Fruit fly (Drosophila melanogaster) whole organism, wandering third instar larva: ENCODE measurements around the gene Tg.

Source experiments
- Abd-B ChIP-seq: fragments of >200 bp; optimal IDR thresholded peaks from 2 replicates; lab custom pipeline; 2017; ENCODE audit warnings: missing biosample characterization, missing genetic modification characterization
- CrebA ChIP-seq: fragments of 200-800 bp; sonication (Bioruptor generic); optimal IDR thresholded peaks from 2 replicates; lab custom pipeline; 2016; ENCODE audit warnings: missing biosample characterization, mild to moderate bottlenecking, missing genetic modification characterization, borderline replicate concordance
- Dfd ChIP-seq: fragments of >200 bp; optimal IDR thresholded peaks from 2 replicates; lab custom pipeline; 2017; ENCODE audit warnings: missing biosample characterization, missing genetic modification characterization
- Dif ChIP-seq: fragments of 200-275, 200-300 bp; sonication (Bioruptor generic); optimal IDR thresholded peaks from 2 replicates; lab custom pipeline; 2018; ENCODE audit warnings: missing biosample characterization, missing genetic modification characterization; ENCODE audit not compliant: partially characterized antibody
- HLH106 ChIP-seq: fragments of 200-800 bp; optimal IDR thresholded peaks from 3 replicates; lab custom pipeline; 2019; ENCODE audit warnings: missing biosample characterization, mild to moderate bottlenecking, missing genetic modification characterization, moderate library complexity
- Hnf4 ChIP-seq: fragments of 200-800 bp; sonication (Bioruptor generic); optimal IDR thresholded peaks from 2 replicates; lab custom pipeline; 2016; ENCODE audit warnings: missing biosample characterization, mild to moderate bottlenecking, missing genetic modification characterization
- Hr78 ChIP-seq: fragments of >200 bp; optimal IDR thresholded peaks from 2 replicates; lab custom pipeline; 2017; ENCODE audit warnings: missing biosample characterization, missing genetic modification characterization
- Hr83 ChIP-seq: fragments of 200-300 bp; sonication (Bioruptor generic); optimal IDR thresholded peaks from 2 replicates; lab custom pipeline; 2016; ENCODE audit warnings: missing biosample characterization, mild to moderate bottlenecking, missing genetic modification characterization, moderate library complexity; ENCODE audit not compliant: poor library complexity, severe bottlenecking
- Jra ChIP-seq: sonication (Bioruptor generic); optimal IDR thresholded peaks from 2 replicates; lab custom pipeline; 2016; ENCODE audit warnings: missing biosample characterization, missing genetic modification characterization
- Mio ChIP-seq: sonication (Bioruptor generic); optimal IDR thresholded peaks from 2 replicates; lab custom pipeline; 2016; ENCODE audit warnings: missing biosample characterization, missing genetic modification characterization
- Myc ChIP-seq: fragments of >200 bp; optimal IDR thresholded peaks from 2 replicates; lab custom pipeline; 2017
- N ChIP-seq: fragments of >200 bp; optimal IDR thresholded peaks from 2 replicates; lab custom pipeline; 2018; ENCODE audit warnings: missing biosample characterization, missing external identifiers, missing genetic modification characterization
- OdsH ChIP-seq: fragments of 200-800 bp; sonication (Bioruptor generic); optimal IDR thresholded peaks from 2 replicates; lab custom pipeline; 2016; ENCODE audit warnings: missing biosample characterization, mild to moderate bottlenecking, missing genetic modification characterization
- Rel ChIP-seq, 2 experiments: fragments of 200-800 bp; sonication (Bioruptor generic) in 1 of 2; optimal IDR thresholded peaks; 2 replicates in 1 of 2; 3 replicates in 1 of 2; lab custom pipeline; 2016 to 2019; ENCODE audit warnings: mild to moderate bottlenecking in 2 of 2, missing biosample characterization in 2 of 2, missing genetic modification characterization in 2 of 2, moderate library complexity in 1 of 2
- Sp1 ChIP-seq: fragments of 200-800 bp; sonication (Bioruptor generic); optimal IDR thresholded peaks from 3 replicates; lab custom pipeline; 2019; ENCODE audit warnings: missing biosample characterization, mild to moderate bottlenecking, missing genetic modification characterization, moderate library complexity
- Vsx2 ChIP-seq: fragments of 200-300, 225-300 bp; sonication (Bioruptor generic); optimal IDR thresholded peaks from 2 replicates; lab custom pipeline; 2018; ENCODE audit warnings: missing biosample characterization, missing genetic modification characterization; ENCODE audit not compliant: partially characterized antibody
- br ChIP-seq: fragments of 200-800 bp; sonication (Bioruptor generic); optimal IDR thresholded peaks from 2 replicates; lab custom pipeline; 2016; ENCODE audit warnings: missing biosample characterization, missing genetic modification characterization
- dl ChIP-seq, 2 experiments: fragments of 175-275, 200-275 bp in 1 of 2; fragments of 200-275 bp in 1 of 2; sonication (Bioruptor generic); optimal IDR thresholded peaks; lab custom pipeline; 2018; ENCODE audit warnings: mild to moderate bottlenecking in 2 of 2, missing biosample characterization in 2 of 2, missing genetic modification characterization in 2 of 2, moderate library complexity in 2 of 2; ENCODE audit not compliant: partially characterized antibody in 2 of 2, insufficient read depth in 1 of 2
- dmrt93B ChIP-seq: fragments of 200-800 bp; sonication (Bioruptor generic); optimal IDR thresholded peaks from 2 replicates; lab custom pipeline; 2018; ENCODE audit warnings: missing biosample characterization, mild to moderate bottlenecking, missing genetic modification characterization
- dsf ChIP-seq: sonication (Bioruptor generic); optimal IDR thresholded peaks from 2 replicates; lab custom pipeline; 2016; ENCODE audit warnings: missing biosample characterization, missing genetic modification characterization, borderline replicate concordance
- ey ChIP-seq: fragments of 200-800 bp; sonication (Bioruptor generic); optimal IDR thresholded peaks from 2 replicates; lab custom pipeline; 2016; ENCODE audit warnings: missing biosample characterization, missing genetic modification characterization
- foxo ChIP-seq, 2 experiments: fragments of 200-800 bp; sonication (Bioruptor generic); optimal IDR thresholded peaks; 2 replicates in 1 of 2; 3 replicates in 1 of 2; lab custom pipeline; 2016 to 2017; ENCODE audit warnings: missing biosample characterization in 2 of 2, missing genetic modification characterization in 2 of 2
- fru ChIP-seq: fragments of 200-800 bp; sonication (Bioruptor generic); optimal IDR thresholded peaks from 3 replicates; lab custom pipeline; 2016; ENCODE audit warnings: missing biosample characterization, mild to moderate bottlenecking, missing genetic modification characterization
- h ChIP-seq: fragments of 200-800 bp; sonication (Bioruptor generic); optimal IDR thresholded peaks from 3 replicates; lab custom pipeline; 2016; ENCODE audit warnings: missing biosample characterization, mild to moderate bottlenecking, missing genetic modification characterization
- jim ChIP-seq: fragments of 175-275, 200-325 bp; sonication (Bioruptor generic); optimal IDR thresholded peaks from 2 replicates; lab custom pipeline; 2016; ENCODE audit warnings: missing biosample characterization, mild to moderate bottlenecking, missing genetic modification characterization
- lola ChIP-seq: fragments of >200 bp; optimal IDR thresholded peaks from 2 replicates; lab custom pipeline; 2017; ENCODE audit warnings: missing biosample characterization, missing genetic modification characterization
- psq ChIP-seq: fragments of 200-800 bp; sonication (Bioruptor generic); optimal IDR thresholded peaks from 3 replicates; lab custom pipeline; 2017; ENCODE audit warnings: missing biosample characterization, mild to moderate bottlenecking, missing genetic modification characterization, moderate library complexity
- rgr ChIP-seq: fragments of 200-800 bp; sonication (Bioruptor generic); optimal IDR thresholded peaks from 3 replicates; lab custom pipeline; 2016; ENCODE audit warnings: missing biosample characterization, mild to moderate bottlenecking, missing genetic modification characterization
- sv ChIP-seq: fragments of 200-800 bp; sonication (Bioruptor generic); optimal IDR thresholded peaks from 3 replicates; lab custom pipeline; 2016; ENCODE audit warnings: missing biosample characterization, missing genetic modification characterization
- usp ChIP-seq: fragments of >200 bp; optimal IDR thresholded peaks from 2 replicates; lab custom pipeline; 2017; ENCODE audit warnings: missing biosample characterization, missing genetic modification characterization
- woc ChIP-seq: sonication (Bioruptor generic); optimal IDR thresholded peaks from 2 replicates; lab custom pipeline; 2016; ENCODE audit warnings: missing biosample characterization, mild to moderate bottlenecking, missing genetic modification characterization

Tg gene

dm6 chr2L:8030102-8030501 lies 18.9 kb downstream of the Tg start:
- TF ChIP-seq Dfd (GFP tag; lab: Kevin White, UChicago) (no peak), Myc (no peak), dmrt93B (GFP tag; lab: Kevin White, UChicago) (no peak), OdsH (no peak), woc (GFP tag; lab: Kevin White, UChicago) (no peak), N (GFP tag; lab: Kevin White, UChicago) (no peak), dsf (GFP tag; lab: Kevin White, UChicago) (no peak), foxo (GFP tag; optimal IDR thresholded peaks at IDR 0.05; lab: Kevin White, UChicago) (no peak), Mio (GFP tag; lab: Kevin White, UChicago) (no peak), Hr83 (GFP tag; lab: Kevin White, UChicago) (no peak), Jra (GFP tag; lab: Kevin White, UChicago) (no peak), Hr78 (GFP tag; lab: Kevin White, UChicago) (no peak)
- TF ChIP-seq, all 38 proteins: peak for 0

- TF ChIP-seq Hr78 (GFP tag; lab: Kevin White, UChicago) (no peak), lola (GFP tag; lab: Kevin White, UChicago) (peak; percentile 54), Jra (GFP tag; lab: Kevin White, UChicago) (no peak), Sp1 (GFP tag; lab: Kevin White, UChicago) (peak; percentile 43), h (GFP tag; lab: Kevin White, UChicago) (peak; percentile 23), sv (GFP tag; lab: Kevin White, UChicago) (no peak), Dif (GFP tag; lab: Kevin White, UChicago) (peak; percentile 62), Rel (GFP tag; optimal IDR thresholded peaks at IDR 0.05; lab: Kevin White, UChicago) (no peak), Rel (tag; optimal IDR thresholded peaks at IDR 0.05; lab: Kevin White, UChicago) (peak; percentile 72), N (GFP tag; lab: Kevin White, UChicago) (peak; percentile 35)
Observed at dm6 chr2L:8030693-8031210, 19.5 kb downstream of the Tg start, which contains the start of gene Cka. Gene Cka (plus strand): TSS chr2L:8030721.

dm6 chr2L:8031588-8031987 lies 20.4 kb downstream of the Tg start:
- TF ChIP-seq CrebA, result no peak
- peak; percentile 40 for TF ChIP-seq psq (GFP tag; lab: Kevin White, UChicago)
- TF ChIP-seq Hnf4 (GFP tag; lab: Kevin White, UChicago), result peak; percentile 6
- peak; percentile 67 for TF ChIP-seq Dif (GFP tag; lab: Kevin White, UChicago)
- TF ChIP-seq HLH106 (tag; lab: Kevin White, UChicago), result no peak
- no peak for TF ChIP-seq ey (GFP tag; lab: Kevin White, UChicago)
- TF ChIP-seq OdsH, result no peak
- TF ChIP-seq dl (GFP tag; optimal IDR thresholded peaks at IDR 0.05; lab: Kevin White, UChicago; ENCODE audit: insufficient read depth in 1 of 2, partially characterized antibody in 2 of 2), result peak in 1 of 2 experiments; percentile 56

dm6 chr2L:8033756-8034155 lies 22.6 kb downstream of the Tg start:
- TF ChIP-seq Hnf4 (GFP tag; lab: Kevin White, UChicago) (no peak), OdsH (peak; percentile 10), psq (GFP tag; lab: Kevin White, UChicago) (peak; percentile 1), foxo (GFP tag; optimal IDR thresholded peaks at IDR 0.05; lab: Kevin White, UChicago) (peak in 1 of 2 experiments; percentile 8), CrebA (no peak), Dfd (GFP tag; lab: Kevin White, UChicago) (no peak), Hr78 (GFP tag; lab: Kevin White, UChicago) (no peak), fru (peak; percentile 12), Vsx2 (GFP tag; lab: Kevin White, UChicago) (no peak), h (GFP tag; lab: Kevin White, UChicago) (peak; percentile 21), jim (GFP tag; lab: Kevin White, UChicago) (no peak), Myc (no peak)
- TF ChIP-seq, all 38 proteins: peak for 5

- TF ChIP-seq Hr83 (GFP tag; lab: Kevin White, UChicago) (no peak), br (GFP tag; lab: Kevin White, UChicago) (peak; percentile 18), foxo (GFP tag; optimal IDR thresholded peaks at IDR 0.05; lab: Kevin White, UChicago) (peak in 1 of 2 experiments; percentile 41), rgr (GFP tag; lab: Kevin White, UChicago) (peak; percentile 47), h (GFP tag; lab: Kevin White, UChicago) (peak; percentile 31), ey (GFP tag; lab: Kevin White, UChicago) (peak; percentile 39), Hr78 (GFP tag; lab: Kevin White, UChicago) (no peak), dsf (GFP tag; lab: Kevin White, UChicago) (no peak), dmrt93B (GFP tag; lab: Kevin White, UChicago) (no peak), fru (peak; percentile 43), psq (GFP tag; lab: Kevin White, UChicago) (peak; percentile 16), usp (no peak), Hnf4 (GFP tag; lab: Kevin White, UChicago) (peak; percentile 31), Abd-B (GFP tag; lab: Kevin White, UChicago) (no peak)
Observed at dm6 chr2L:8034734-8035133, 23.5 kb downstream of the Tg start.
